Worm (Caenorhabditis elegans): ENCODE data around the gene gldi-10.

- TF ChIP-seq pha-4 (tag; optimal IDR thresholded peaks at IDR 0.05) (no peak), efl-1 (GFP tag; optimal IDR thresholded peaks at IDR 0.05) (no peak), snpc-4 (GFP tag; optimal IDR thresholded peaks at IDR 0.05) (no peak), snpc-4 (tag; optimal IDR thresholded peaks at IDR 0.05) (no peak), snpc-1.3 (tag; optimal IDR thresholded peaks at IDR 0.05; ENCODE audit: insufficient read depth) (no peak), ama-1 (optimal IDR thresholded peaks at IDR 0.05) (no peak), ama-1 (GFP tag; optimal IDR thresholded peaks at IDR 0.05) (no peak), F33H1.4 (GFP tag; IDR thresholded peaks at IDR 0.05) (no peak), C06A6.2 (GFP tag; conservative IDR thresholded peaks at IDR 0.05) (no peak), nfyb-1 (GFP tag; IDR thresholded peaks at IDR 0.05) (no peak), dpff-1 (tag; optimal IDR thresholded peaks at IDR 0.05) (no peak), let-526 (GFP tag; IDR thresholded peaks at IDR 0.05) (no peak), unc-130 (GFP tag; optimal IDR thresholded peaks at IDR 0.05) (no peak), ekl-4 (GFP tag; IDR thresholded peaks at IDR 0.05) (no peak), lin-26 (GFP tag; IDR thresholded peaks at IDR 0.05) (no peak)
Observed at ce11 chrIV:9150175-9150574, 51.1 kb downstream of the gldi-10 start, which contains the start of gene F23B2.7.

Data from whole organism, young adult.